Worm (Caenorhabditis elegans) whole organism, L3 larva: ENCODE data around the gene W09H1.4.
A peak's percentile ranks its signal among the peaks of the same experiment; 100 is the strongest.

Source experiments
- elt-3 ChIP-seq, 3 experiments: fragments of 150-350 bp in 1 of 3; sonication (generic microtip) in 2 of 3; optimal IDR thresholded peaks; 2 replicates in 2 of 3; 4 replicates in 1 of 3; lab custom pipeline; 2014 to 2017; ENCODE audit warnings: missing biosample characterization in 3 of 3, missing genetic modification characterization in 3 of 3
- jun-1 ChIP-seq: fragments of 150-350 bp; optimal IDR thresholded peaks from 2 replicates; lab custom pipeline; 2014; ENCODE audit warnings: missing biosample characterization, missing genetic modification reagents, missing genetic modification characterization
- mdl-1 ChIP-seq: fragments of 150-350 bp; optimal IDR thresholded peaks from 2 replicates; lab custom pipeline; 2014; ENCODE audit warnings: missing biosample characterization, missing genetic modification characterization
- nhr-11 ChIP-seq: fragments of 150-350 bp; optimal IDR thresholded peaks from 2 replicates; lab custom pipeline; 2014; ENCODE audit warnings: missing biosample characterization, missing genetic modification characterization
- ztf-11 ChIP-seq: fragments of 150-350 bp; optimal IDR thresholded peaks from 2 replicates; lab custom pipeline; 2014; ENCODE audit warnings: missing biosample characterization, missing genetic modification characterization

- peak; percentile 8 for TF ChIP-seq jun-1 (tag; lab: Kevin White, UChicago)
- peak in 1 of 3 experiments; percentile 23 for TF ChIP-seq elt-3 (tag; optimal IDR thresholded peaks at IDR 0.05; lab: Kevin White, UChicago)
- TF ChIP-seq ztf-11 (tag; lab: Kevin White, UChicago), result no peak
- no peak for TF ChIP-seq mdl-1
- TF ChIP-seq nhr-11 (tag; lab: Kevin White, UChicago), result no peak
These were observed 33.4 kb upstream of the W09H1.4 start for ce11 chrII:13149965-13150364.
